Fruit fly (Drosophila melanogaster) whole organism, embryonic: ENCODE data around the gene SecCl.
A peak's percentile ranks its signal among the peaks of the same experiment; 100 is the strongest.

Source experiments
- ATbp ChIP-seq: fragments of 200-800 bp; sonication (Bioruptor generic); optimal IDR thresholded peaks from 2 replicates; lab custom pipeline; 2017; ENCODE audit warnings: missing biosample characterization, mild to moderate bottlenecking, missing genetic modification characterization, missing genetic modification reagents
- Blimp-1 ChIP-seq: fragments of 200-800 bp; sonication (Bioruptor generic); optimal IDR thresholded peaks from 3 replicates; lab custom pipeline; 2018; ENCODE audit warnings: missing biosample characterization, missing genetic modification characterization, mild to moderate bottlenecking, moderate library complexity, missing genetic modification reagents
- CG11695 ChIP-seq: fragments of 200-800 bp; sonication (Bioruptor generic); IDR thresholded peaks from 3 replicates; pipeline ENCODE4 v1.3.6; 2022; ENCODE audit warnings: missing biosample characterization, missing genetic modification characterization
- CG14667 ChIP-seq: fragments of 200-800 bp; sonication (Bioruptor generic); IDR thresholded peaks from 2 replicates; pipeline ENCODE4 v1.3.6; 2022; ENCODE audit warnings: missing biosample characterization, missing genetic modification characterization
- CG14860 ChIP-seq: fragments of 200-800 bp; sonication (Bioruptor generic); IDR thresholded peaks from 3 replicates; pipeline ENCODE4 v1.3.6; 2022; ENCODE audit warnings: missing biosample characterization, missing genetic modification characterization; ENCODE audit not compliant: partially characterized antibody
- CG15479 ChIP-seq: fragments of 200-800 bp; sonication (Bioruptor generic); optimal IDR thresholded peaks from 3 replicates; lab custom pipeline; 2019; ENCODE audit warnings: missing biosample characterization, mild to moderate bottlenecking, missing genetic modification characterization, moderate library complexity
- CG2199 ChIP-seq: fragments of 200-800 bp; sonication (Bioruptor generic); IDR thresholded peaks from 3 replicates; pipeline ENCODE4 v1.3.6; 2022; ENCODE audit warnings: missing biosample characterization, missing genetic modification characterization
- CG31224 ChIP-seq: fragments of 200-800 bp; sonication (Bioruptor generic); IDR thresholded peaks from 2 replicates; pipeline ENCODE4 v1.3.6; 2022; ENCODE audit warnings: missing biosample characterization, missing genetic modification characterization
- CG6175 ChIP-seq: fragments of 200-800 bp; sonication (Bioruptor generic); IDR thresholded peaks from 3 replicates; pipeline ENCODE4 v1.3.6; 2022; ENCODE audit warnings: missing biosample characterization, missing genetic modification characterization
- CG6254 ChIP-seq: fragments of 200-800 bp; sonication (Bioruptor generic); optimal IDR thresholded peaks from 3 replicates; lab custom pipeline; 2017; ENCODE audit warnings: mild to moderate bottlenecking, missing biosample characterization, missing genetic modification reagents, missing genetic modification characterization
- CG6791 ChIP-seq: fragments of 200-800 bp; sonication (Bioruptor generic); IDR thresholded peaks from 3 replicates; pipeline ENCODE4 v1.3.6; 2022; ENCODE audit warnings: missing biosample characterization, missing genetic modification characterization; ENCODE audit not compliant: partially characterized antibody
- CG8924 ChIP-seq: fragments of 200-800 bp; optimal IDR thresholded peaks from 3 replicates; lab custom pipeline; 2019; ENCODE audit warnings: missing biosample characterization, mild to moderate bottlenecking, missing genetic modification characterization, moderate library complexity
- CG9797 ChIP-seq: fragments of 200-800 bp; sonication (Bioruptor generic); optimal IDR thresholded peaks from 3 replicates; lab custom pipeline; 2018; ENCODE audit warnings: missing biosample characterization, mild to moderate bottlenecking, missing genetic modification characterization
- ERR ChIP-seq: fragments of 200-800 bp; sonication (Bioruptor generic); optimal IDR thresholded peaks from 2 replicates; lab custom pipeline; 2016; ENCODE audit warnings: missing biosample characterization, missing genetic modification characterization
- NFAT ChIP-seq: fragments of 200-800 bp; sonication (Bioruptor generic); IDR thresholded peaks from 2 replicates; pipeline ENCODE4 v1.3.6; 2022; ENCODE audit warnings: missing biosample characterization, missing genetic modification characterization
- Optix ChIP-seq: fragments of 200-800 bp; sonication (Bioruptor generic); IDR thresholded peaks from 3 replicates; pipeline ENCODE4 v1.3.6; 2022; ENCODE audit warnings: missing biosample characterization, missing genetic modification characterization
- Stat92E ChIP-seq, 3 experiments: fragments of >200 bp in 2 of 3; fragments of 200-800 bp in 1 of 3; sonication (Bioruptor generic) in 1 of 3; optimal IDR thresholded peaks; 2 replicates each; lab custom pipeline; 2017 to 2019; ENCODE audit warnings: missing biosample characterization in 3 of 3, missing genetic modification characterization in 3 of 3, mild to moderate bottlenecking in 1 of 3, moderate library complexity in 1 of 3
- Xrp1 ChIP-seq: fragments of 200-800 bp; sonication (Bioruptor generic); IDR thresholded peaks from 2 replicates; pipeline ENCODE4 v1.3.6; 2022; ENCODE audit warnings: missing biosample characterization, missing genetic modification characterization
- ara ChIP-seq: fragments of 200-800 bp; sonication (Bioruptor generic); IDR thresholded peaks from 2 replicates; pipeline ENCODE4 v1.3.6; 2022; ENCODE audit warnings: missing biosample characterization, missing genetic modification characterization
- br ChIP-seq: fragments of >200 bp; optimal IDR thresholded peaks from 2 replicates; lab custom pipeline; 2017
- chn ChIP-seq: fragments of 200-800 bp; sonication (Bioruptor generic); optimal IDR thresholded peaks from 2 replicates; lab custom pipeline; 2016; ENCODE audit warnings: missing biosample characterization, missing genetic modification characterization
- corto ChIP-seq: fragments of 200-800 bp; sonication (Bioruptor generic); optimal IDR thresholded peaks from 2 replicates; lab custom pipeline; 2016; ENCODE audit warnings: missing biosample characterization, mild to moderate bottlenecking, missing genetic modification characterization, moderate library complexity
- dan ChIP-seq: fragments of 200-800 bp; sonication (Bioruptor generic); IDR thresholded peaks from 2 replicates; pipeline ENCODE4 v1.3.6; 2022; ENCODE audit warnings: missing biosample characterization, missing genetic modification characterization
- dm ChIP-seq: fragments of 200-800 bp; sonication (Bioruptor generic); optimal IDR thresholded peaks from 3 replicates; lab custom pipeline; 2016; ENCODE audit warnings: missing biosample characterization, missing genetic modification characterization
- fd64A ChIP-seq: fragments of 200-800 bp; sonication (Bioruptor generic); optimal IDR thresholded peaks from 3 replicates; lab custom pipeline; 2018; ENCODE audit warnings: missing biosample characterization, mild to moderate bottlenecking, missing genetic modification characterization
- grn ChIP-seq: fragments of 200-800 bp; sonication (Bioruptor generic); optimal IDR thresholded peaks from 3 replicates; lab custom pipeline; 2017; ENCODE audit warnings: missing biosample characterization, missing genetic modification characterization
- ham ChIP-seq: fragments of 200-800 bp; sonication (Bioruptor generic); IDR thresholded peaks from 2 replicates; pipeline ENCODE4 v1.3.6; 2022; ENCODE audit warnings: missing biosample characterization, missing genetic modification characterization
- hkb ChIP-seq, 2 experiments: fragments of 200-800 bp in 1 of 2; fragments of >200 bp in 1 of 2; sonication (Bioruptor generic) in 1 of 2; IDR thresholded peaks in 1 of 2; optimal IDR thresholded peaks in 1 of 2; 2 replicates each; pipeline versions ENCODE4 v1.3.6 to Lab custom; 2017 to 2022; ENCODE audit warnings: missing biosample characterization in 1 of 2, missing genetic modification characterization in 1 of 2
- lbe ChIP-seq: fragments of 200-800 bp; sonication (Bioruptor generic); optimal IDR thresholded peaks from 2 replicates; lab custom pipeline; 2016; ENCODE audit warnings: missing biosample characterization, mild to moderate bottlenecking, missing genetic modification characterization
- nom ChIP-seq: fragments of 200-800 bp; sonication (Bioruptor generic); optimal IDR thresholded peaks from 2 replicates; lab custom pipeline; 2017; ENCODE audit warnings: missing biosample characterization, missing genetic modification characterization, mild to moderate bottlenecking, moderate library complexity, missing genetic modification reagents
- pb ChIP-seq: fragments of 200-800 bp; sonication (Bioruptor generic); optimal IDR thresholded peaks from 3 replicates; lab custom pipeline; 2016; ENCODE audit warnings: missing biosample characterization, missing genetic modification characterization
- pros ChIP-seq: fragments of 200-800 bp; sonication (Bioruptor generic); optimal IDR thresholded peaks from 3 replicates; lab custom pipeline; 2019; ENCODE audit warnings: missing biosample characterization, mild to moderate bottlenecking, missing genetic modification characterization, moderate library complexity
- sd ChIP-seq: fragments of 200-800 bp; sonication (Bioruptor generic); optimal IDR thresholded peaks from 3 replicates; lab custom pipeline; 2018; ENCODE audit warnings: missing biosample characterization, mild to moderate bottlenecking, missing genetic modification characterization, moderate library complexity
- sens ChIP-seq: fragments of 200-800 bp; sonication (Bioruptor generic); peaks from one replicate; lab custom pipeline; 2016; ENCODE audit warnings: missing biosample characterization, missing genetic modification characterization
- tup ChIP-seq: fragments of 200-800 bp; sonication (Bioruptor generic); optimal IDR thresholded peaks from 2 replicates; lab custom pipeline; 2016; ENCODE audit warnings: missing biosample characterization, mild to moderate bottlenecking, missing genetic modification characterization, moderate library complexity
- z ChIP-seq: fragments of 200-800 bp; sonication (Bioruptor generic); IDR thresholded peaks from 3 replicates; pipeline ENCODE4 v1.3.6; 2022; ENCODE audit warnings: missing biosample characterization, missing genetic modification characterization

The SecCl gene

dm6 chr3L:17486794-17487726, 17.1 kb downstream of the SecCl start, which contains the start of gene Oatp74D (continued):
- TF ChIP-seq CG31224 (no peak), corto (GFP tag; lab: Kevin White, UChicago) (no peak), lbe (GFP tag; lab: Kevin White, UChicago) (peak; percentile 48), NFAT (GFP tag; lab: Robert Waterston, UW) (0 out of 2 replicates have a peak, but pooled peaks have one; percentile 2), CG6791 (GFP tag; lab: Robert Waterston, UW) (peak; percentile 32; the same call in 1 of the 3 replicates), Optix (GFP tag; lab: Robert Waterston, UW) (peak; percentile 42; the same call in 1 of the 3 replicates), CG6254 (peak; percentile 52), CG9797 (peak; percentile 16), ERR (peak; percentile 8), ham (GFP tag; lab: Robert Waterston, UW) (no peak), dan (GFP tag; lab: Robert Waterston, UW) (no peak), pb (GFP tag; lab: Kevin White, UChicago) (peak; percentile 18), chn (GFP tag; lab: Kevin White, UChicago) (peak; percentile 3), dm (GFP tag; lab: Kevin White, UChicago) (peak; percentile 1), tup (no peak)

DNA sequence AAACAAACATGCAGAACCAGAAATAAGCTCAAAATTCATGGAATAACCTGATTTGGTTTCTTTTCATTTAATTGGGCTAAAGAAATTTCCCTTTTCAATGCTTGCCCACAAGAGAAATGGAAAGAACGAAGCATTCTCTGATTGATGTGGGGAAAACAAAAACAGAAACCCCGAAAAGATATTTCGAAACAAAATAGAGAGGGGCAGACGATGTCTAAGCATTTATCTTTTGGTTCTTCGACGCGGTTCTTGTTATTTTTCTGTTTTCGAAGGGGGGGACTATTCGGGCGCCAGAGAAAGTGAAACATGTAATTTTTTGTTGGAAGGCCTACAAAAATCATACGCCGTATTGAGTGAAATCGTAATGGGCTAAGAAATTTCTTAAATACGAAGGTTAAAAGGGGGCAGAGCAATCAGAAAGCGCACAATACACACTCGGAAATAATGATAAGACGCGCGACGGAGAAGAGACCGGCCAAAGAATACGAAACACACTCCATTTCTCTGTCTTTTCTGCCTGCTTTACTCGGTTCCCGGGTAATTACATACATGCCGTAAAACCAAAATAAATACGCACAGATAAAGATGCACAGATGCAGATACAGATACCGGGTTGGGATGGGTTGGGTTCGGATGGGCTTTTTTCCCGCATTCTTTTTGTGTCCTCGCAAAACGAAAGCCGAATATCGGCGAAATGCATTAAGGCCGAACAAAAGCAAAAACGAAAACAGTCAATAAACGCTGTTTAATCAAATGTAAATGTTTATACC, 18.9 kb downstream of the SecCl start:
- TF ChIP-seq Stat92E (GFP tag; optimal IDR thresholded peaks at IDR 0.05; lab: Kevin White, UChicago), result peak in 1 of 3 experiments; percentile 5
- TF ChIP-seq Xrp1 (GFP tag; lab: Robert Waterston, UW), result peak; percentile 5; the same call in 1 of the 2 replicates
- TF ChIP-seq CG11695 (GFP tag; lab: Robert Waterston, UW), result peak; percentile 28; the same call in 1 of the 3 replicates
- peak; percentile 28 for TF ChIP-seq CG15479 (GFP tag; lab: Kevin White, UChicago)
- no peak for TF ChIP-seq br (lab: Kevin White, UChicago)
- TF ChIP-seq z (GFP tag; lab: Robert Waterston, UW), result peak; percentile 71
- TF ChIP-seq hkb (optimal IDR thresholded peaks at IDR 0.05; lab: Kevin White, UChicago), result peak; percentile 2
- TF ChIP-seq hkb (GFP tag; IDR thresholded peaks at IDR 0.05; lab: Robert Waterston, UW), result no peak
- peak; percentile 35 for TF ChIP-seq grn (GFP tag; lab: Kevin White, UChicago)
- TF ChIP-seq sens (GFP tag; lab: Kevin White, UChicago), result peak; percentile 71
- peak; percentile 31 for TF ChIP-seq pros
- peak; percentile 10; the same call in 1 of the 2 replicates for TF ChIP-seq ara (GFP tag; lab: Robert Waterston, UW)
- TF ChIP-seq CG14860 (GFP tag; lab: Robert Waterston, UW), result no peak
- TF ChIP-seq CG8924 (tag; lab: Kevin White, UChicago), result no peak
- TF ChIP-seq CG14667 (GFP tag; lab: Robert Waterston, UW), result no peak
- peak; percentile 4 for TF ChIP-seq fd64A (GFP tag; lab: Kevin White, UChicago)
- TF ChIP-seq ATbp (GFP tag; lab: Kevin White, UChicago), result peak; percentile 30
- peak; percentile 1 for TF ChIP-seq nom
- no peak for TF ChIP-seq CG6175 (GFP tag; lab: Robert Waterston, UW)
- peak; percentile 93 for TF ChIP-seq CG2199 (GFP tag; lab: Robert Waterston, UW)
- TF ChIP-seq sd (tag; lab: Kevin White, UChicago), result peak; percentile 31
- peak; percentile 97 for TF ChIP-seq Blimp-1
